Fruit fly (Drosophila melanogaster) whole organism, embryonic: ENCODE results near the gene CG7695.

Experiments
- BtbVII ChIP-seq: fragments of 200-800 bp; sonication (Bioruptor generic); optimal IDR thresholded peaks from 3 replicates; lab custom pipeline; 2017; ENCODE audit warnings: missing biosample characterization, mild to moderate bottlenecking, missing genetic modification characterization
- CG10366 ChIP-seq: fragments of 200-800 bp; sonication (Bioruptor generic); IDR thresholded peaks from 2 replicates; pipeline ENCODE4 v1.3.6; 2022; ENCODE audit warnings: missing biosample characterization, missing genetic modification characterization
- CG11085 ChIP-seq: fragments of 200-800 bp; sonication (Bioruptor generic); IDR thresholded peaks from 2 replicates; pipeline ENCODE4 v1.3.6; 2022; ENCODE audit warnings: missing biosample characterization, missing genetic modification characterization
- CG11695 ChIP-seq: fragments of 200-800 bp; sonication (Bioruptor generic); IDR thresholded peaks from 3 replicates; pipeline ENCODE4 v1.3.6; 2022; ENCODE audit warnings: missing biosample characterization, missing genetic modification characterization
- CG14050 ChIP-seq: fragments of 200-800 bp; sonication (Bioruptor generic); IDR thresholded peaks from 3 replicates; pipeline ENCODE4 v1.3.6; 2022; ENCODE audit warnings: missing biosample characterization, missing genetic modification characterization
- CG14667 ChIP-seq: fragments of 200-800 bp; sonication (Bioruptor generic); IDR thresholded peaks from 2 replicates; pipeline ENCODE4 v1.3.6; 2022; ENCODE audit warnings: missing biosample characterization, missing genetic modification characterization
- CG1602 ChIP-seq: fragments of 200-800 bp; sonication (Bioruptor generic); optimal IDR thresholded peaks from 3 replicates; lab custom pipeline; 2016; ENCODE audit warnings: missing biosample characterization, missing genetic modification characterization
- CG17612 ChIP-seq: fragments of 200-800 bp; sonication (Bioruptor generic); IDR thresholded peaks from 2 replicates; pipeline ENCODE4 v1.3.6; 2022; ENCODE audit warnings: missing biosample characterization, missing genetic modification characterization
- CG18011 ChIP-seq: fragments of 200-800 bp; sonication (Bioruptor generic); optimal IDR thresholded peaks from 2 replicates; lab custom pipeline; 2017; ENCODE audit warnings: missing biosample characterization, missing genetic modification characterization, mild to moderate bottlenecking, moderate library complexity, missing genotype
- CG2202 ChIP-seq: fragments of 200-800 bp; sonication (Bioruptor generic); optimal IDR thresholded peaks from 2 replicates; lab custom pipeline; 2018; ENCODE audit warnings: missing biosample characterization, mild to moderate bottlenecking, missing genetic modification characterization
- CG3065 ChIP-seq: fragments of 200-800 bp; sonication (Bioruptor generic); optimal IDR thresholded peaks from 2 replicates; lab custom pipeline; 2016; ENCODE audit warnings: missing biosample characterization, missing genetic modification characterization
- CG31441 ChIP-seq: fragments of 200-800 bp; sonication (Bioruptor generic); IDR thresholded peaks from 2 replicates; pipeline ENCODE4 v1.3.6; 2022; ENCODE audit warnings: missing biosample characterization, missing genetic modification characterization
- CG32532 ChIP-seq: fragments of 200-800 bp; sonication (Bioruptor generic); IDR thresholded peaks from 2 replicates; pipeline ENCODE4 v1.3.6; 2022; ENCODE audit warnings: missing biosample characterization, missing genetic modification characterization
- CG33213 ChIP-seq: fragments of 200-800 bp; sonication (Bioruptor generic); optimal IDR thresholded peaks from 3 replicates; lab custom pipeline; 2016; ENCODE audit warnings: missing biosample characterization, missing genetic modification characterization
- CG6813 ChIP-seq: fragments of 200-800 bp; sonication (Bioruptor generic); optimal IDR thresholded peaks from 2 replicates; lab custom pipeline; 2017; ENCODE audit warnings: missing biosample characterization, missing genetic modification characterization, mild to moderate bottlenecking, moderate library complexity, missing genetic modification reagents
- CG7987 ChIP-seq: fragments of 200-800 bp; sonication (Bioruptor generic); optimal IDR thresholded peaks from 2 replicates; lab custom pipeline; 2018; ENCODE audit warnings: missing biosample characterization, mild to moderate bottlenecking, missing genetic modification characterization, moderate library complexity
- CG8944 ChIP-seq: fragments of 200-800 bp; sonication (Bioruptor generic); optimal IDR thresholded peaks from 3 replicates; lab custom pipeline; 2016; ENCODE audit warnings: missing biosample characterization, missing genetic modification characterization
- H15 ChIP-seq: fragments of 200-800 bp; sonication (Bioruptor generic); IDR thresholded peaks from 3 replicates; pipeline ENCODE4 v1.3.6; 2022; ENCODE audit warnings: missing biosample characterization, missing genetic modification characterization
- H2.0 ChIP-seq: fragments of 200-800 bp; sonication (Bioruptor generic); IDR thresholded peaks from 2 replicates; pipeline ENCODE4 v1.3.6; 2022; ENCODE audit warnings: missing biosample characterization, missing genetic modification characterization
- Hr51 ChIP-seq, 2 experiments: fragments of 200-800 bp; sonication (Bioruptor generic); optimal IDR thresholded peaks; 2 replicates in 1 of 2; 3 replicates in 1 of 2; lab custom pipeline; 2016 to 2018; ENCODE audit warnings: missing biosample characterization in 2 of 2, missing genetic modification characterization in 2 of 2, mild to moderate bottlenecking in 1 of 2, moderate library complexity in 1 of 2
- Lhr ChIP-seq: fragments of 200-800 bp; sonication (Bioruptor generic); optimal IDR thresholded peaks from 3 replicates; lab custom pipeline; 2017; ENCODE audit warnings: mild to moderate bottlenecking, missing biosample characterization, missing genetic modification reagents, missing genetic modification characterization
- Lim3 ChIP-seq: fragments of 200-800 bp; sonication (Bioruptor generic); IDR thresholded peaks from 2 replicates; pipeline ENCODE4 v1.3.6; 2022; ENCODE audit warnings: missing biosample characterization, missing genetic modification characterization
- MESR4 ChIP-seq: fragments of 200-800 bp; sonication (Bioruptor generic); optimal IDR thresholded peaks from 2 replicates; lab custom pipeline; 2018; ENCODE audit warnings: missing biosample characterization, mild to moderate bottlenecking, missing genetic modification characterization, moderate library complexity
- Max ChIP-seq: fragments of 200-800 bp; sonication (Bioruptor generic); optimal IDR thresholded peaks from 2 replicates; lab custom pipeline; 2016; ENCODE audit warnings: missing biosample characterization, mild to moderate bottlenecking, missing genetic modification characterization
- Meics ChIP-seq: fragments of 200-800 bp; sonication (Bioruptor generic); optimal IDR thresholded peaks from 2 replicates; lab custom pipeline; 2017; ENCODE audit warnings: missing biosample characterization, mild to moderate bottlenecking, missing genetic modification characterization
- Myb ChIP-seq: fragments of 200-800 bp; sonication (Bioruptor generic); optimal IDR thresholded peaks from 2 replicates; lab custom pipeline; 2016; ENCODE audit warnings: missing biosample characterization, missing genetic modification characterization
- Oli ChIP-seq: fragments of 200-800 bp; sonication (Bioruptor generic); optimal IDR thresholded peaks from 2 replicates; lab custom pipeline; 2018; ENCODE audit warnings: missing biosample characterization, mild to moderate bottlenecking, missing genetic modification characterization, moderate library complexity
- Optix ChIP-seq: fragments of 200-800 bp; sonication (Bioruptor generic); IDR thresholded peaks from 3 replicates; pipeline ENCODE4 v1.3.6; 2022; ENCODE audit warnings: missing biosample characterization, missing genetic modification characterization
- Sox102F ChIP-seq: fragments of 200-800 bp; sonication (Bioruptor generic); optimal IDR thresholded peaks from 2 replicates; lab custom pipeline; 2018; ENCODE audit warnings: missing biosample characterization, mild to moderate bottlenecking, missing genetic modification characterization, moderate library complexity
- Spps ChIP-seq: fragments of 200-800 bp; sonication (Bioruptor generic); optimal IDR thresholded peaks from 2 replicates; lab custom pipeline; 2018; ENCODE audit warnings: missing biosample characterization, mild to moderate bottlenecking, missing genetic modification characterization
- cato ChIP-seq: fragments of 200-800 bp; sonication (Bioruptor generic); optimal IDR thresholded peaks from 2 replicates; lab custom pipeline; 2016; ENCODE audit warnings: missing biosample characterization, missing genetic modification characterization, borderline replicate concordance
- chn ChIP-seq: fragments of 200-800 bp; sonication (Bioruptor generic); optimal IDR thresholded peaks from 2 replicates; lab custom pipeline; 2016; ENCODE audit warnings: missing biosample characterization, missing genetic modification characterization
- corto ChIP-seq: fragments of 200-800 bp; sonication (Bioruptor generic); optimal IDR thresholded peaks from 2 replicates; lab custom pipeline; 2016; ENCODE audit warnings: missing biosample characterization, mild to moderate bottlenecking, missing genetic modification characterization, moderate library complexity
- exex ChIP-seq: fragments of 200-800 bp; sonication (Bioruptor generic); optimal IDR thresholded peaks from 4 replicates; lab custom pipeline; 2018; ENCODE audit warnings: missing biosample characterization, mild to moderate bottlenecking, missing genetic modification characterization, moderate library complexity
- gce ChIP-seq: fragments of 200-800 bp; sonication (Bioruptor generic); IDR thresholded peaks from 3 replicates; pipeline ENCODE4 v1.3.6; 2022; ENCODE audit warnings: missing biosample characterization, missing genetic modification characterization
- grau ChIP-seq: fragments of 200-800 bp; optimal IDR thresholded peaks from 3 replicates; lab custom pipeline; 2019; ENCODE audit warnings: missing biosample characterization, mild to moderate bottlenecking, missing genetic modification characterization, moderate library complexity
- gsb ChIP-seq: fragments of 200-800 bp; sonication (Bioruptor generic); IDR thresholded peaks from 2 replicates; pipeline ENCODE4 v1.3.6; 2022; ENCODE audit warnings: missing biosample characterization, missing genetic modification characterization
- gt ChIP-seq: fragments of 200-800 bp; sonication (Bioruptor generic); IDR thresholded peaks from 2 replicates; pipeline ENCODE4 v1.3.6; 2022; ENCODE audit warnings: missing biosample characterization, missing genetic modification characterization
- hth ChIP-seq: fragments of >200 bp; optimal IDR thresholded peaks from 2 replicates; lab custom pipeline; 2017; ENCODE audit warnings: inconsistent platforms
- jing ChIP-seq: fragments of 200-800 bp; sonication (Bioruptor generic); optimal IDR thresholded peaks from 2 replicates; lab custom pipeline; 2018; ENCODE audit warnings: missing biosample characterization, mild to moderate bottlenecking, missing genetic modification characterization
- kah ChIP-seq: fragments of 200-800 bp; sonication (Bioruptor generic); optimal IDR thresholded peaks from 2 replicates; lab custom pipeline; 2018; ENCODE audit warnings: missing biosample characterization, mild to moderate bottlenecking, missing genetic modification characterization
- kni ChIP-seq: fragments of 200-800 bp; sonication (Bioruptor generic); optimal IDR thresholded peaks from 3 replicates; lab custom pipeline; 2017; ENCODE audit warnings: mild to moderate bottlenecking, missing biosample characterization, missing genetic modification reagents, missing genetic modification characterization
- lilli ChIP-seq: fragments of 200-800 bp; sonication (Bioruptor generic); optimal IDR thresholded peaks from 3 replicates; lab custom pipeline; 2016; ENCODE audit warnings: missing biosample characterization, missing genetic modification characterization
- lmd ChIP-seq: fragments of 200-800 bp; sonication (Bioruptor generic); IDR thresholded peaks from 2 replicates; pipeline ENCODE4 v1.3.6; 2022; ENCODE audit warnings: missing biosample characterization, missing genetic modification characterization
- pb ChIP-seq: fragments of 200-800 bp; sonication (Bioruptor generic); optimal IDR thresholded peaks from 3 replicates; lab custom pipeline; 2016; ENCODE audit warnings: missing biosample characterization, missing genetic modification characterization
- psq ChIP-seq: fragments of 200-800 bp; sonication (Bioruptor generic); optimal IDR thresholded peaks from 2 replicates; lab custom pipeline; 2017; ENCODE audit warnings: missing biosample characterization, missing genetic modification characterization
- repo ChIP-seq: fragments of 200-800 bp; sonication (Bioruptor generic); optimal IDR thresholded peaks from 2 replicates; lab custom pipeline; 2016; ENCODE audit warnings: missing biosample characterization, missing genetic modification characterization
- shn ChIP-seq: fragments of 200-800 bp; sonication (Bioruptor generic); optimal IDR thresholded peaks from 3 replicates; lab custom pipeline; 2016; ENCODE audit warnings: missing biosample characterization, missing genetic modification characterization
- so ChIP-seq: fragments of 200-800 bp; sonication (Bioruptor generic); IDR thresholded peaks from 3 replicates; pipeline ENCODE4 v1.3.6; 2022; ENCODE audit warnings: missing biosample characterization, missing genetic modification characterization
- wek ChIP-seq: fragments of 200-800 bp; sonication (Bioruptor generic); optimal IDR thresholded peaks from 3 replicates; lab custom pipeline; 2018; ENCODE audit warnings: missing biosample characterization, mild to moderate bottlenecking, missing genetic modification characterization, moderate library complexity

CG7695 gene

DNA sequence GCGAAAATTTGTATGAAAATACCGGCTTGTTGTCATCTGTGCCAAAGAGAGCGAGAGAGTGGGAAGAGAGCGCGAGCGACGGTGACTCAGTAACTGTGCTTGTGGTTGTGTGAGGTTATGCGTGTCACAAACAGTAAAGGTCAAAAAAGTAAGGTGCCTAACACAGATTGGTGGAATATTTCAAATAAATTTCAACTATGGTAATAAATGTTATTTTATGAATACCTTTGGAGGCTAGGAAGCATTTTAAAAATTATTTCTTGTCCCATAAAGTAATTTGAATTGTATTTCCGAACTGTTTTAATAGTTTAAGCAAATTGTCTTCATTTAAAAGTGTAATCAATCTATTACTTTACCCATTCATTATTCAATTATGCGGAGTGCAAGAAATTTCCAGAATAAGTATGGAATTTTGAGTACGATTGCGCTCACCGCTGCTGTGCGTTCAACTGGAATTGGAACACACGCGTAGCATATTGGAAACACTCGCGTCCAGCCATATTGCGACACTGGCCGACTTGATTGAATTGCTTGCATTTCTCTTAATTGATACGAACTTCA, 43.5 kb downstream of the CG7695 start (continued):
- peak; percentile 88 for TF ChIP-seq CG3065 (GFP tag; lab: Kevin White, UChicago)
- peak; percentile 85 for TF ChIP-seq psq (GFP tag; lab: Kevin White, UChicago)
- TF ChIP-seq chn, result peak; percentile 94
- peak; percentile 96 for TF ChIP-seq Sox102F (GFP tag; lab: Kevin White, UChicago)
- TF ChIP-seq jing (GFP tag; lab: Kevin White, UChicago), result peak; percentile 89
- TF ChIP-seq CG8944 (GFP tag; lab: Kevin White, UChicago), result peak; percentile 83
- peak; percentile 63 for TF ChIP-seq kah (GFP tag; lab: Kevin White, UChicago)
- TF ChIP-seq H2.0 (GFP tag; lab: Robert Waterston, UW), result peak; percentile 88
- TF ChIP-seq CG14667, result peak; percentile 83
- TF ChIP-seq CG18011 (GFP tag; lab: Kevin White, UChicago), result peak; percentile 84
- TF ChIP-seq CG31441 (GFP tag; lab: Robert Waterston, UW), result peak; percentile 97
- TF ChIP-seq Myb (GFP tag; lab: Kevin White, UChicago), result peak; percentile 77
- TF ChIP-seq lilli (GFP tag; lab: Kevin White, UChicago), result peak; percentile 95
- peak; percentile 85 for TF ChIP-seq CG10366 (GFP tag; lab: Robert Waterston, UW)
- peak; percentile 94 for TF ChIP-seq Meics (GFP tag; lab: Kevin White, UChicago)
- TF ChIP-seq Lim3 (GFP tag; lab: Robert Waterston, UW), result peak; percentile 79; the same call in 1 of the 2 replicates
- TF ChIP-seq CG7987, result peak; percentile 82
- TF ChIP-seq gce (GFP tag; lab: Robert Waterston, UW), result peak; percentile 82; the same call in 2 of the 3 replicates
- peak; percentile 89 for TF ChIP-seq Max (GFP tag; lab: Kevin White, UChicago)
- TF ChIP-seq pb, result peak; percentile 80
- peak; percentile 80 for TF ChIP-seq H15 (GFP tag; lab: Robert Waterston, UW)
- TF ChIP-seq shn (GFP tag; lab: Kevin White, UChicago), result peak; percentile 94
- peak; percentile 87 for TF ChIP-seq gsb (GFP tag; lab: Robert Waterston, UW)
- TF ChIP-seq CG11695 (GFP tag; lab: Robert Waterston, UW), result peak; percentile 95
- TF ChIP-seq Hr51 (GFP tag; optimal IDR thresholded peaks at IDR 0.05; lab: Kevin White, UChicago), result peak; percentile 89 to 98
- peak; percentile 95 for TF ChIP-seq lmd (GFP tag; lab: Robert Waterston, UW)
- TF ChIP-seq CG17612 (GFP tag; lab: Robert Waterston, UW), result peak; percentile 67; the same call in 1 of the 2 replicates
- TF ChIP-seq CG33213 (GFP tag; lab: Kevin White, UChicago), result peak; percentile 67
- peak; percentile 84 for TF ChIP-seq Spps (tag; lab: Kevin White, UChicago)
- peak; percentile 76 for TF ChIP-seq repo
- TF ChIP-seq CG32532 (GFP tag; lab: Robert Waterston, UW), result peak; percentile 93
- TF ChIP-seq so (GFP tag; lab: Robert Waterston, UW), result peak; percentile 95
- peak; percentile 69 for TF ChIP-seq wek
- TF ChIP-seq gt (GFP tag; lab: Robert Waterston, UW), result peak; percentile 63; the same call in 1 of the 2 replicates
- peak; percentile 29 for TF ChIP-seq MESR4
- TF ChIP-seq CG6813, result peak; percentile 89
- TF ChIP-seq grau (tag; lab: Kevin White, UChicago), result peak; percentile 96
- peak; percentile 72 for TF ChIP-seq kni (GFP tag; lab: Kevin White, UChicago)
- TF ChIP-seq hth (lab: Kevin White, UChicago), result no peak
- TF ChIP-seq Oli, result peak; percentile 97
- TF ChIP-seq cato (GFP tag; lab: Kevin White, UChicago), result peak; percentile 92
- peak; percentile 92 for TF ChIP-seq BtbVII (GFP tag; lab: Kevin White, UChicago)
- peak; percentile 56; the same call in 1 of the 3 replicates for TF ChIP-seq Optix (GFP tag; lab: Robert Waterston, UW)
- peak; percentile 77 for TF ChIP-seq CG11085 (GFP tag; lab: Robert Waterston, UW)
- TF ChIP-seq CG2202 (tag; lab: Kevin White, UChicago), result peak; percentile 88
- peak; percentile 80 for TF ChIP-seq Lhr (GFP tag; lab: Kevin White, UChicago)
- peak; percentile 64 for TF ChIP-seq exex (tag; lab: Kevin White, UChicago)
- TF ChIP-seq CG1602 (GFP tag; lab: Kevin White, UChicago), result peak; percentile 95
- TF ChIP-seq corto (GFP tag; lab: Kevin White, UChicago), result peak; percentile 69
- TF ChIP-seq CG14050 (GFP tag; lab: Robert Waterston, UW), result peak; percentile 86
